Fruit fly (Drosophila melanogaster) whole organism, embryonic: ENCODE measurements around the gene msn.
A peak's percentile ranks its signal among the peaks of the same experiment; 100 is the strongest.

ENCODE experiments used
- Adf1 ChIP-seq: fragments of 200-800 bp; sonication (Bioruptor generic); IDR thresholded peaks from 2 replicates; pipeline ENCODE4 v1.3.6; 2022; ENCODE audit warnings: missing biosample characterization, missing genetic modification characterization
- Asciz ChIP-seq: fragments of 200-800 bp; sonication (Bioruptor generic); optimal IDR thresholded peaks from 2 replicates; lab custom pipeline; 2017; ENCODE audit warnings: missing biosample characterization, mild to moderate bottlenecking, missing genetic modification characterization, missing genetic modification reagents
- Atf3 ChIP-seq: fragments of 200-800 bp; sonication (Bioruptor generic); optimal IDR thresholded peaks from 3 replicates; lab custom pipeline; 2016; ENCODE audit warnings: missing biosample characterization, missing genetic modification characterization
- CG1024 ChIP-seq: fragments of 200-800 bp; sonication (Bioruptor generic); IDR thresholded peaks from 2 replicates; pipeline ENCODE4 v1.3.6; 2022; ENCODE audit warnings: missing biosample characterization, missing genetic modification characterization
- CG10366 ChIP-seq: fragments of 200-800 bp; sonication (Bioruptor generic); IDR thresholded peaks from 2 replicates; pipeline ENCODE4 v1.3.6; 2022; ENCODE audit warnings: missing biosample characterization, missing genetic modification characterization
- CG10431 ChIP-seq: fragments of 200-800 bp; sonication (Bioruptor generic); optimal IDR thresholded peaks from 3 replicates; lab custom pipeline; 2018; ENCODE audit warnings: missing biosample characterization, mild to moderate bottlenecking, missing genetic modification characterization
- CG10979 ChIP-seq: fragments of 200-800 bp; sonication (Bioruptor generic); optimal IDR thresholded peaks from 2 replicates; lab custom pipeline; 2018; ENCODE audit warnings: missing biosample characterization, mild to moderate bottlenecking, missing genetic modification characterization, moderate library complexity
- CG12104 ChIP-seq: fragments of 200-800 bp; sonication (Bioruptor generic); optimal IDR thresholded peaks from 3 replicates; lab custom pipeline; 2016; ENCODE audit warnings: missing biosample characterization, missing genetic modification characterization
- CG12236 ChIP-seq: fragments of 200-800 bp; sonication (Bioruptor generic); optimal IDR thresholded peaks from 2 replicates; lab custom pipeline; 2016; ENCODE audit warnings: missing biosample characterization, missing genetic modification characterization
- CG1233 ChIP-seq: fragments of 200-800 bp; sonication (Bioruptor generic); optimal IDR thresholded peaks from 4 replicates; lab custom pipeline; 2018; ENCODE audit warnings: missing biosample characterization, mild to moderate bottlenecking, missing genetic modification characterization
- CG13123 ChIP-seq: fragments of 200-800 bp; sonication (Bioruptor generic); optimal IDR thresholded peaks from 2 replicates; lab custom pipeline; 2016; ENCODE audit warnings: missing biosample characterization, missing genetic modification characterization
- CG13775 ChIP-seq: fragments of 200-800 bp; sonication (Bioruptor generic); optimal IDR thresholded peaks from 3 replicates; lab custom pipeline; 2017; ENCODE audit warnings: missing biosample characterization, mild to moderate bottlenecking, missing genetic modification characterization
- CG15479 ChIP-seq: fragments of 200-800 bp; sonication (Bioruptor generic); optimal IDR thresholded peaks from 3 replicates; lab custom pipeline; 2019; ENCODE audit warnings: missing biosample characterization, mild to moderate bottlenecking, missing genetic modification characterization, moderate library complexity
- CG17385 ChIP-seq: fragments of 200-800 bp; sonication (Bioruptor generic); optimal IDR thresholded peaks from 3 replicates; lab custom pipeline; 2018; ENCODE audit warnings: missing biosample characterization, mild to moderate bottlenecking, missing genetic modification characterization
- CG30403 ChIP-seq: fragments of 200-800 bp; sonication (Bioruptor generic); optimal IDR thresholded peaks from 3 replicates; lab custom pipeline; 2016; ENCODE audit warnings: missing biosample characterization, missing genetic modification characterization
- CG33557 ChIP-seq: fragments of 200-800 bp; sonication (Bioruptor generic); optimal IDR thresholded peaks from 2 replicates; lab custom pipeline; 2019; ENCODE audit warnings: missing biosample characterization, mild to moderate bottlenecking, missing genetic modification characterization, moderate library complexity
- CG34224 ChIP-seq: fragments of 200-800 bp; sonication (Bioruptor generic); IDR thresholded peaks from 3 replicates; pipeline ENCODE4 v1.3.6; 2022; ENCODE audit warnings: missing biosample characterization, missing genetic modification characterization; ENCODE audit not compliant: partially characterized antibody
- CG4360 ChIP-seq: fragments of 200-800 bp; sonication (Bioruptor generic); IDR thresholded peaks from 2 replicates; pipeline ENCODE4 v1.3.6; 2022; ENCODE audit warnings: missing biosample characterization, missing genetic modification characterization
- CG6654 ChIP-seq: fragments of 200-800 bp; sonication (Bioruptor generic); optimal IDR thresholded peaks from 2 replicates; lab custom pipeline; 2017; ENCODE audit warnings: missing biosample characterization, mild to moderate bottlenecking, missing genetic modification characterization
- CG6683 ChIP-seq: fragments of 200-800 bp; sonication (Bioruptor generic); optimal IDR thresholded peaks from 2 replicates; lab custom pipeline; 2017; ENCODE audit warnings: missing biosample characterization, mild to moderate bottlenecking, missing genetic modification characterization, missing genetic modification reagents
- CG8290 ChIP-seq, 3 experiments: fragments of 200-800 bp; sonication (Bioruptor generic); optimal IDR thresholded peaks; 2 replicates each; lab custom pipeline; 2016 to 2019; ENCODE audit warnings: missing biosample characterization in 3 of 3, missing genetic modification characterization in 3 of 3, mild to moderate bottlenecking in 2 of 3, moderate library complexity in 1 of 3
- Dref ChIP-seq: fragments of 200-800 bp; sonication (Bioruptor generic); IDR thresholded peaks from 2 replicates; pipeline ENCODE4 v1.3.6; 2022; ENCODE audit warnings: missing biosample characterization, missing genetic modification characterization
- GATAe ChIP-seq: fragments of 200-800 bp; sonication (Bioruptor generic); conservative IDR thresholded peaks from 2 replicates; pipeline ENCODE4 v1.3.6; 2022; ENCODE audit warnings: missing biosample characterization, missing genetic modification characterization
- Gsc ChIP-seq: fragments of 200-800 bp; sonication (Bioruptor generic); IDR thresholded peaks from 2 replicates; pipeline ENCODE4 v1.3.6; 2022; ENCODE audit warnings: missing biosample characterization, missing genetic modification characterization
- Meics ChIP-seq: fragments of 200-800 bp; sonication (Bioruptor generic); optimal IDR thresholded peaks from 2 replicates; lab custom pipeline; 2017; ENCODE audit warnings: missing biosample characterization, mild to moderate bottlenecking, missing genetic modification characterization
- Optix ChIP-seq: fragments of 200-800 bp; sonication (Bioruptor generic); IDR thresholded peaks from 3 replicates; pipeline ENCODE4 v1.3.6; 2022; ENCODE audit warnings: missing biosample characterization, missing genetic modification characterization
- Stat92E ChIP-seq, 3 experiments: fragments of >200 bp in 2 of 3; fragments of 200-800 bp in 1 of 3; sonication (Bioruptor generic) in 1 of 3; optimal IDR thresholded peaks; 2 replicates each; lab custom pipeline; 2017 to 2019; ENCODE audit warnings: missing biosample characterization in 3 of 3, missing genetic modification characterization in 3 of 3, mild to moderate bottlenecking in 1 of 3, moderate library complexity in 1 of 3
- Tbp ChIP-seq: fragments of >200 bp; optimal IDR thresholded peaks from 2 replicates; lab custom pipeline; 2018; ENCODE audit warnings: missing biosample characterization, missing genetic modification characterization
- Trl ChIP-seq, 3 experiments: fragments of >200 bp in 2 of 3; fragments of 200-800 bp in 1 of 3; sonication (Bioruptor generic) in 1 of 3; optimal IDR thresholded peaks; 2 replicates in 1 of 3; 3 replicates in 2 of 3; lab custom pipeline; 2016 to 2017; ENCODE audit warnings: missing biosample characterization in 1 of 3, missing genetic modification characterization in 1 of 3
- cg ChIP-seq: fragments of 200-800 bp; sonication (Bioruptor generic); optimal IDR thresholded peaks from 3 replicates; lab custom pipeline; 2019; ENCODE audit warnings: missing biosample characterization, mild to moderate bottlenecking, missing genetic modification characterization, moderate library complexity
- crc ChIP-seq: fragments of 200-800 bp; sonication (Bioruptor generic); optimal IDR thresholded peaks from 2 replicates; lab custom pipeline; 2016; ENCODE audit warnings: missing biosample characterization, missing genetic modification characterization
- emc ChIP-seq: fragments of 200-800 bp; sonication (Bioruptor generic); optimal IDR thresholded peaks from 2 replicates; lab custom pipeline; 2016; ENCODE audit warnings: missing biosample characterization, missing genetic modification characterization
- ewg ChIP-seq: fragments of 200-800 bp; sonication (Bioruptor generic); optimal IDR thresholded peaks from 3 replicates; lab custom pipeline; 2017; ENCODE audit warnings: mild to moderate bottlenecking, missing biosample characterization, missing genetic modification reagents, missing genetic modification characterization
- eyg ChIP-seq: fragments of 200-800 bp; sonication (Bioruptor generic); optimal IDR thresholded peaks from 3 replicates; lab custom pipeline; 2016; ENCODE audit warnings: missing biosample characterization, missing genetic modification characterization
- fd96Cb ChIP-seq: fragments of 200-800 bp; sonication (Bioruptor generic); optimal IDR thresholded peaks from 2 replicates; lab custom pipeline; 2018; ENCODE audit warnings: missing biosample characterization, mild to moderate bottlenecking, missing genetic modification characterization, moderate library complexity
- hbn ChIP-seq: fragments of 200-800 bp; sonication (Bioruptor generic); IDR thresholded peaks from 2 replicates; pipeline ENCODE4 v1.3.6; 2022; ENCODE audit warnings: missing biosample characterization, missing genetic modification characterization; ENCODE audit not compliant: partially characterized antibody
- hkb ChIP-seq, 2 experiments: fragments of 200-800 bp in 1 of 2; fragments of >200 bp in 1 of 2; sonication (Bioruptor generic) in 1 of 2; IDR thresholded peaks in 1 of 2; optimal IDR thresholded peaks in 1 of 2; 2 replicates each; pipeline versions ENCODE4 v1.3.6 to Lab custom; 2017 to 2022; ENCODE audit warnings: missing biosample characterization in 1 of 2, missing genetic modification characterization in 1 of 2
- insv ChIP-seq, 2 experiments: fragments of 200-800 bp; sonication (Bioruptor generic); optimal IDR thresholded peaks; 3 replicates each; lab custom pipeline; 2016 to 2018; ENCODE audit warnings: missing biosample characterization in 2 of 2, missing genetic modification characterization in 2 of 2
- knrl ChIP-seq: fragments of 200-800 bp; sonication (Bioruptor generic); IDR thresholded peaks from 3 replicates; pipeline ENCODE4 v1.3.6; 2022; ENCODE audit warnings: missing biosample characterization, missing genetic modification characterization; ENCODE audit not compliant: partially characterized antibody
- nerfin-2 ChIP-seq: fragments of 200-800 bp; sonication (Bioruptor generic); IDR thresholded peaks from 2 replicates; pipeline ENCODE4 v1.3.6; 2022; ENCODE audit warnings: missing biosample characterization, missing genetic modification characterization; ENCODE audit not compliant: partially characterized antibody
- pho ChIP-seq: fragments of 200-800 bp; sonication (Bioruptor generic); optimal IDR thresholded peaks from 2 replicates; lab custom pipeline; 2016; ENCODE audit warnings: missing biosample characterization, missing genetic modification characterization
- pita ChIP-seq: fragments of 200-800 bp; sonication (Bioruptor generic); optimal IDR thresholded peaks from 2 replicates; lab custom pipeline; 2017; ENCODE audit warnings: missing biosample characterization, mild to moderate bottlenecking, missing genetic modification characterization
- pnt ChIP-seq: fragments of 200-800 bp; sonication (Bioruptor generic); optimal IDR thresholded peaks from 3 replicates; lab custom pipeline; 2016; ENCODE audit warnings: missing biosample characterization, missing genetic modification characterization
- sens-2 ChIP-seq: fragments of 200-800 bp; sonication (Bioruptor generic); IDR thresholded peaks from 2 replicates; pipeline ENCODE4 v1.3.6; 2022; ENCODE audit warnings: missing biosample characterization, missing genetic modification characterization
- sima ChIP-seq: fragments of 200-800 bp; sonication (Bioruptor generic); optimal IDR thresholded peaks from 2 replicates; lab custom pipeline; 2016; ENCODE audit warnings: missing biosample characterization, missing genetic modification characterization
- sob ChIP-seq: fragments of 200-800 bp; sonication (Bioruptor generic); IDR thresholded peaks from 2 replicates; pipeline ENCODE4 v1.3.6; 2022; ENCODE audit warnings: missing biosample characterization, missing genetic modification characterization
- wdn ChIP-seq: fragments of 200-800 bp; sonication (Bioruptor generic); IDR thresholded peaks from 2 replicates; pipeline ENCODE4 v1.3.6; 2022; ENCODE audit warnings: missing biosample characterization, missing genetic modification characterization

msn gene

dm6 chr3L:2589167-2589910 lies 3.0 kb upstream of the msn start, which contains the start of gene dos (continued):
- TF ChIP-seq Optix (GFP tag; lab: Robert Waterston, UW) (0 out of 3 replicates have a peak, but pooled peaks have one; percentile 31), Meics (GFP tag; lab: Kevin White, UChicago) (peak; percentile 14), cg (GFP tag; lab: Kevin White, UChicago) (peak; percentile 79), CG12236 (no peak), CG17385 (peak; percentile 46), emc (no peak), CG33557 (GFP tag; lab: Kevin White, UChicago) (peak; percentile 48), Tbp (GFP tag; lab: Kevin White, UChicago) (no peak), insv (GFP tag; optimal IDR thresholded peaks at IDR 0.05; lab: Kevin White, UChicago) (peak in 1 of 2 experiments; percentile 67), GATAe (GFP tag; lab: Robert Waterston, UW) (no peak), hkb (optimal IDR thresholded peaks at IDR 0.05; lab: Kevin White, UChicago) (no peak), hkb (GFP tag; IDR thresholded peaks at IDR 0.05; lab: Robert Waterston, UW) (no peak), pho (GFP tag; lab: Kevin White, UChicago) (peak; percentile 22), ewg (GFP tag; lab: Kevin White, UChicago) (peak; percentile 61), sens-2 (GFP tag; lab: Robert Waterston, UW) (no peak), CG6654 (GFP tag; lab: Kevin White, UChicago) (no peak), fd96Cb (tag; lab: Kevin White, UChicago) (no peak), CG6683 (GFP tag; lab: Kevin White, UChicago) (no peak), sob (GFP tag; lab: Robert Waterston, UW) (0 out of 2 replicates have a peak, but pooled peaks have one; percentile 32), hbn (GFP tag; lab: Robert Waterston, UW) (peak; percentile 70), CG15479 (no peak), sima (no peak), CG34224 (GFP tag; lab: Robert Waterston, UW) (peak; percentile 88), Asciz (GFP tag; lab: Kevin White, UChicago) (peak; percentile 32), eyg (GFP tag; lab: Kevin White, UChicago) (no peak), knrl (GFP tag; lab: Robert Waterston, UW) (peak; percentile 74), CG1233 (GFP tag; lab: Kevin White, UChicago) (no peak), pita (GFP tag; lab: Kevin White, UChicago) (no peak), CG13123 (GFP tag; lab: Kevin White, UChicago) (peak; percentile 22), CG30403 (GFP tag; lab: Kevin White, UChicago) (peak; percentile 75), Stat92E (GFP tag; optimal IDR thresholded peaks at IDR 0.05; lab: Kevin White, UChicago) (peak in 1 of 3 experiments; percentile 78), Atf3 (GFP tag; lab: Kevin White, UChicago) (no peak), Gsc (GFP tag; lab: Robert Waterston, UW) (no peak), pnt (GFP tag; lab: Kevin White, UChicago) (no peak), CG12104 (GFP tag; lab: Kevin White, UChicago) (peak; percentile 13), Adf1 (GFP tag; lab: Robert Waterston, UW) (no peak), CG4360 (GFP tag; lab: Robert Waterston, UW) (no peak), CG10366 (GFP tag; lab: Robert Waterston, UW) (no peak), CG1024 (GFP tag; lab: Robert Waterston, UW) (no peak), CG10979 (peak; percentile 34), crc (GFP tag; lab: Kevin White, UChicago) (no peak), CG8290 (GFP tag; optimal IDR thresholded peaks at IDR 0.05; lab: Kevin White, UChicago) (peak; percentile 81), CG8290 (tag; optimal IDR thresholded peaks at IDR 0.05; lab: Kevin White, UChicago) (peak; percentile 7 to 79), nerfin-2 (GFP tag; lab: Robert Waterston, UW) (0 out of 2 replicates have a peak, but pooled peaks have one; percentile 17), Trl (optimal IDR thresholded peaks at IDR 0.05; lab: Kevin White, UChicago) (no peak), Trl (GFP tag; optimal IDR thresholded peaks at IDR 0.05; lab: Kevin White, UChicago) (peak; percentile 61), CG13775 (GFP tag; lab: Kevin White, UChicago) (peak; percentile 56), Dref (GFP tag; lab: Robert Waterston, UW) (peak; percentile 87), CG10431 (GFP tag; lab: Kevin White, UChicago) (no peak), wdn (GFP tag; lab: Robert Waterston, UW) (no peak)
